Fruit fly (Drosophila melanogaster): ENCODE data around the gene AdipoR.

Gene AdipoR

dm6 chr3R:22588756-22589155 is 41.1 kb upstream of the AdipoR start (continued):
- TF ChIP-seq Ravus (GFP tag; IDR thresholded peaks at IDR 0.05) (no peak), grau (tag; optimal IDR thresholded peaks at IDR 0.05) (peak; percentile 79), CG7928 (GFP tag; optimal IDR thresholded peaks at IDR 0.05) (no peak), CG14860 (GFP tag; IDR thresholded peaks at IDR 0.05; ENCODE audit: partially characterized antibody) (no peak), kah (GFP tag; optimal IDR thresholded peaks at IDR 0.05) (no peak), Dip2 (GFP tag; IDR thresholded peaks at IDR 0.05) (no peak), CG7987 (GFP tag; optimal IDR thresholded peaks at IDR 0.05) (no peak), Fer3 (tag; optimal IDR thresholded peaks at IDR 0.05) (no peak), CG2120 (GFP tag; optimal IDR thresholded peaks at IDR 0.05) (peak; percentile 5), gem (tag; optimal IDR thresholded peaks at IDR 0.05) (peak; percentile 6), pnt (GFP tag; optimal IDR thresholded peaks at IDR 0.05) (no peak)

dm6 chr3R:22587419-22587963 is 39.8 kb upstream of the AdipoR start, which contains the start of gene Efa6:
Gene Efa6 (plus strand): TSS chr3R:22587755.
- TF ChIP-seq CoRest (tag; optimal IDR thresholded peaks at IDR 0.05), result peak; percentile 61
- TF ChIP-seq Pdp1 (GFP tag; optimal IDR thresholded peaks at IDR 0.05), result peak in 1 of 2 experiments; percentile 54
- TF ChIP-seq Ets65A (GFP tag), result peak; percentile 92
- TF ChIP-seq CkIIα-i1 (GFP tag; IDR thresholded peaks at IDR 0.05), result no peak
- peak; percentile 29; the same call in 1 of the 2 replicates for TF ChIP-seq cas (GFP tag; IDR thresholded peaks at IDR 0.05)
- peak; percentile 31 for TF ChIP-seq CG1602 (GFP tag; optimal IDR thresholded peaks at IDR 0.05)
- TF ChIP-seq ro (GFP tag; IDR thresholded peaks at IDR 0.05), result no peak
- TF ChIP-seq Fer1 (GFP tag; optimal IDR thresholded peaks at IDR 0.05), result peak; percentile 40
- TF ChIP-seq CG2678 (tag; optimal IDR thresholded peaks at IDR 0.05), result peak; percentile 55
- TF ChIP-seq Oli (tag; optimal IDR thresholded peaks at IDR 0.05), result peak; percentile 11
- no peak for TF ChIP-seq wdn (GFP tag; IDR thresholded peaks at IDR 0.05)
- no peak for TF ChIP-seq CG7372 (GFP tag; IDR thresholded peaks at IDR 0.05)
- TF ChIP-seq CG2120 (GFP tag; optimal IDR thresholded peaks at IDR 0.05), result peak; percentile 73
- TF ChIP-seq HLH3B (GFP tag; IDR thresholded peaks at IDR 0.05), result no peak
- peak; percentile 17 for TF ChIP-seq ftz-f1 (GFP tag; optimal IDR thresholded peaks at IDR 0.05)
- no peak for TF ChIP-seq CG8359 (GFP tag; optimal IDR thresholded peaks at IDR 0.05; ENCODE audit: borderline replicate concordance)
- no peak for TF ChIP-seq fru (optimal IDR thresholded peaks at IDR 0.05)
- peak; percentile 96 for TF ChIP-seq BEAF-32 (GFP tag; optimal IDR thresholded peaks at IDR 0.05)
- peak; percentile 66 for TF ChIP-seq phol (tag; optimal IDR thresholded peaks at IDR 0.05)
- TF ChIP-seq CG12744 (GFP tag; optimal IDR thresholded peaks at IDR 0.05), result no peak
- TF ChIP-seq gro (GFP tag; optimal IDR thresholded peaks at IDR 0.05), result peak; percentile 59
- TF ChIP-seq sd (tag; optimal IDR thresholded peaks at IDR 0.05), result peak; percentile 79
- TF ChIP-seq E2f1 (GFP tag; IDR thresholded peaks at IDR 0.05), result no peak
- TF ChIP-seq CG17829 (tag; optimal IDR thresholded peaks at IDR 0.05), result peak; percentile 67
- no peak for TF ChIP-seq Spps (tag; optimal IDR thresholded peaks at IDR 0.05)
- TF ChIP-seq hkb (optimal IDR thresholded peaks at IDR 0.05), result no peak
- no peak for TF ChIP-seq hkb (GFP tag; IDR thresholded peaks at IDR 0.05)
- no peak for TF ChIP-seq crc (GFP tag; optimal IDR thresholded peaks at IDR 0.05)
- peak; percentile 25 for TF ChIP-seq CG18011 (GFP tag; optimal IDR thresholded peaks at IDR 0.05)
- TF ChIP-seq CG31365 (tag; optimal IDR thresholded peaks at IDR 0.05), result no peak
- no peak for TF ChIP-seq CG18599 (GFP tag; optimal IDR thresholded peaks at IDR 0.05)
- TF ChIP-seq amos (GFP tag; IDR thresholded peaks at IDR 0.05; ENCODE audit: partially characterized antibody), result peak; percentile 90
- TF ChIP-seq grau (tag; optimal IDR thresholded peaks at IDR 0.05), result peak; percentile 58
- TF ChIP-seq Hsf (GFP tag; optimal IDR thresholded peaks at IDR 0.05), result peak; percentile 57
- TF ChIP-seq CG34376 (GFP tag; optimal IDR thresholded peaks at IDR 0.05), result peak; percentile 65
- peak; percentile 68 for TF ChIP-seq mam (GFP tag; optimal IDR thresholded peaks at IDR 0.05)
- TF ChIP-seq cg (GFP tag; optimal IDR thresholded peaks at IDR 0.05), result peak; percentile 75
- no peak for TF ChIP-seq CrebB (tag; optimal IDR thresholded peaks at IDR 0.05)
- peak; percentile 24 for TF ChIP-seq gcm (GFP tag; optimal IDR thresholded peaks at IDR 0.05)
- TF ChIP-seq sens (GFP tag), result peak; percentile 91
- TF ChIP-seq Xbp1 (GFP tag; optimal IDR thresholded peaks at IDR 0.05), result peak; percentile 56
